Worm (Caenorhabditis elegans): ENCODE results near the gene bcas-2.

- no peak for TF ChIP-seq ZK546.5 (tag; optimal IDR thresholded peaks at IDR 0.05)
- TF ChIP-seq nhr-77 (tag; optimal IDR thresholded peaks at IDR 0.05): no peak
- TF ChIP-seq eor-1 (tag; optimal IDR thresholded peaks at IDR 0.05): no peak
- TF ChIP-seq unc-39 (tag; optimal IDR thresholded peaks at IDR 0.05): no peak
- no peak for TF ChIP-seq nfya-1 (tag; optimal IDR thresholded peaks at IDR 0.05; ENCODE audit: insufficient read depth)
- TF ChIP-seq zag-1 (tag; optimal IDR thresholded peaks at IDR 0.05): no peak
- TF ChIP-seq ztf-11 (tag; optimal IDR thresholded peaks at IDR 0.05): no peak
- no peak for TF ChIP-seq elt-3 (tag; optimal IDR thresholded peaks at IDR 0.05)
Measured at ce11 chrIII:6270277-6270676, 24.6 kb upstream of the bcas-2 start, which contains the start of gene srg-3.
